Fruit fly (Drosophila melanogaster) S2 (cell line): ENCODE results near the gene HSPBAP1.

Experiments used
- CG8478 ChIP-seq: fragments of >200 bp; optimal IDR thresholded peaks from 2 replicates; lab custom pipeline; 2018
- CTCF ChIP-seq, 2 experiments: fragments of >200 bp; optimal IDR thresholded peaks; 2 replicates each; lab custom pipeline; 2018

HSPBAP1 gene

DNA sequence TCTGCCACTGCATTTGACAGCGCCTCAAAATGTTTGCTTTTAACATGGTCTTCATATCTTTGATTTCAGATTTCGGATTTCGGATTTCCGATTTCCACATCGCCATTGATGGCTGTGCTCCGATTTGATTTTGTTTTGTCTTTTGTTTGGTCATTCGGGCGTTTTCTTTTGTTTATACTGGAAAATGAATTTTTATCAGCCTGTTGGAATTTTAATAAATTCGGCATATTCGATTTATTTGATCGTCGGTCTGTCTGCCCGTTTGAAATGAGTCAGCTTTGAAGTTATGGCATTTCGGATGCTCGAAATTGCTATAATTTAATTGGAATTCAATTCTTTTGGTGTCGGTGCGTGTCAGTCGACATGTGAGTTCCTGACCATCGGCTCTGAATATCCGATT, 45.7 kb downstream of the HSPBAP1 start:
- TF ChIP-seq CTCF (optimal IDR thresholded peaks at IDR 0.05; lab: Kevin White, UChicago), result no peak
- TF ChIP-seq CG8478 (lab: Kevin White, UChicago), result no peak
